Fruit fly (Drosophila melanogaster): ENCODE results near the gene CG16984.

dm6 chr3L:2568274-2568673 is 27.3 kb upstream of the CG16984 start:
- TF ChIP-seq h (GFP tag; optimal IDR thresholded peaks at IDR 0.05): no peak
- no peak for TF ChIP-seq HLH106 (tag; optimal IDR thresholded peaks at IDR 0.05)
- TF ChIP-seq ey (GFP tag; optimal IDR thresholded peaks at IDR 0.05): no peak
- TF ChIP-seq tai (GFP tag; optimal IDR thresholded peaks at IDR 0.05): no peak

Measured in whole organism, wandering third instar larva.